Worm (Caenorhabditis elegans) whole organism, L1 larva: ENCODE measurements around the gene xbx-6.

Experiments
- C04F5.9 ChIP-seq: sonication (generic microtip); optimal IDR thresholded peaks from 2 replicates; lab custom pipeline; 2016; ENCODE audit warnings: missing genetic modification characterization, missing compliant biosample characterization
- C16A3.4 ChIP-seq: fragments of 150-350 bp; optimal IDR thresholded peaks from 2 replicates; lab custom pipeline; 2014; ENCODE audit warnings: missing biosample characterization, missing genetic modification characterization
- Y116A8C.19 ChIP-seq: sonication (generic microtip); optimal IDR thresholded peaks from 2 replicates; lab custom pipeline; 2016; ENCODE audit warnings: missing compliant biosample characterization, missing genetic modification characterization, borderline replicate concordance
- aha-1 ChIP-seq: fragments of 150-350 bp; optimal IDR thresholded peaks from 2 replicates; lab custom pipeline; 2014; ENCODE audit warnings: missing biosample characterization, missing genetic modification characterization
- alr-1 ChIP-seq: fragments of 200-800 bp; sonication (Bioruptor generic); optimal IDR thresholded peaks from 2 replicates; lab custom pipeline; 2018; ENCODE audit warnings: borderline replicate concordance, mild to moderate bottlenecking, missing genetic modification characterization, missing compliant biosample characterization
- aly-2 ChIP-seq: fragments of 150-350 bp; optimal IDR thresholded peaks from 2 replicates; lab custom pipeline; 2014; ENCODE audit warnings: missing biosample characterization, missing genetic modification characterization
- ces-1 ChIP-seq: fragments of 150-350 bp; optimal IDR thresholded peaks from 2 replicates; lab custom pipeline; 2014; ENCODE audit warnings: missing biosample characterization, missing genetic modification reagents, missing genetic modification characterization
- dpl-1 ChIP-seq, 3 experiments: fragments of 150-350 bp in 2 of 3; sonication (generic microtip) in 1 of 3; optimal IDR thresholded peaks; 2 replicates each; lab custom pipeline; 2014 to 2017; ENCODE audit warnings: missing biosample characterization in 3 of 3, missing genetic modification characterization in 3 of 3, missing genetic modification reagents in 3 of 3
- efl-1 ChIP-seq, 4 experiments: fragments of 150-350 bp; optimal IDR thresholded peaks in 3 of 4; peaks in 1 of 4; 1 replicate in 1 of 4; 2 replicates in 3 of 4; lab custom pipeline; 2014; ENCODE audit warnings: missing biosample characterization in 2 of 4, missing genetic modification characterization in 2 of 4, missing genetic modification reagents in 2 of 4
- egl-13 ChIP-seq: sonication (generic microtip); optimal IDR thresholded peaks from 2 replicates; lab custom pipeline; 2016; ENCODE audit warnings: missing genotype, missing genetic modification reagents, missing genetic modification characterization, missing compliant biosample characterization
- egl-27 ChIP-seq, 2 experiments: fragments of 150-350 bp in 1 of 2; sonication (generic microtip); optimal IDR thresholded peaks; 3 replicates each; lab custom pipeline; 2017 to 2018; ENCODE audit warnings: missing biosample characterization in 2 of 2, missing genetic modification characterization in 2 of 2, missing genetic modification reagents in 2 of 2
- elt-2 ChIP-seq: sonication (generic microtip); optimal IDR thresholded peaks from 2 replicates; lab custom pipeline; 2016; ENCODE audit warnings: missing genetic modification characterization, mild to moderate bottlenecking, inconsistent platforms, missing compliant biosample characterization, missing genetic modification reagents
- elt-3 ChIP-seq, 6 experiments: fragments of 150-350 bp in 1 of 6; sonication (generic microtip); optimal IDR thresholded peaks; 2 replicates each; lab custom pipeline; 2017 to 2018; ENCODE audit warnings: missing biosample characterization in 6 of 6, missing genetic modification characterization in 6 of 6, inconsistent platforms in 1 of 6
- ets-5 ChIP-seq: fragments of 200-800 bp; sonication (Bioruptor generic); IDR thresholded peaks from 2 replicates; pipeline ENCODE4 v1.3.6; 2022; ENCODE audit warnings: missing genetic modification characterization, missing compliant biosample characterization
- fkh-10 ChIP-seq: sonication (generic microtip); optimal IDR thresholded peaks from 2 replicates; lab custom pipeline; 2017; ENCODE audit warnings: missing biosample characterization, missing genetic modification reagents, missing genetic modification characterization
- fkh-8 ChIP-seq: sonication (generic microtip); optimal IDR thresholded peaks from 2 replicates; lab custom pipeline; 2016; ENCODE audit warnings: mild to moderate bottlenecking, missing genetic modification characterization, missing compliant biosample characterization
- grh-1 ChIP-seq: fragments of 200-800 bp; sonication (Bioruptor generic); IDR thresholded peaks from 2 replicates; pipeline ENCODE4 v1.3.6; 2022; ENCODE audit warnings: missing genetic modification reagents, missing genetic modification characterization, missing compliant biosample characterization
- hlh-17 ChIP-seq: fragments of 200-800 bp; sonication (Bioruptor generic); optimal IDR thresholded peaks from 2 replicates; lab custom pipeline; 2018; ENCODE audit warnings: missing genetic modification characterization, mild to moderate bottlenecking, missing compliant biosample characterization, moderate library complexity, borderline replicate concordance
- irx-1 ChIP-seq: sonication (generic microtip); optimal IDR thresholded peaks from 2 replicates; lab custom pipeline; 2016; ENCODE audit warnings: missing genetic modification characterization, missing compliant biosample characterization
- isw-1 ChIP-seq: fragments of 200-800 bp; sonication (Bioruptor generic); IDR thresholded peaks from 2 replicates; pipeline ENCODE4 v1.3.6; 2022; ENCODE audit warnings: missing genetic modification characterization, missing compliant biosample characterization
- lin-15B ChIP-seq: fragments of 150-350 bp; sonication (generic microtip); optimal IDR thresholded peaks from 3 replicates; lab custom pipeline; 2014; ENCODE audit warnings: missing biosample characterization, missing genetic modification characterization
- lin-35 ChIP-seq, 2 experiments: fragments of 150-350 bp; optimal IDR thresholded peaks; 2 replicates each; lab custom pipeline; 2014; ENCODE audit warnings: missing biosample characterization in 2 of 2, missing genetic modification characterization in 2 of 2, missing genetic modification reagents in 2 of 2
- lin-39 ChIP-seq: fragments of 150-350 bp; optimal IDR thresholded peaks from 2 replicates; lab custom pipeline; 2014; ENCODE audit warnings: missing biosample characterization, missing genetic modification reagents, missing genetic modification characterization
- lsy-2 ChIP-seq, 2 experiments: fragments of 150-350 bp; optimal IDR thresholded peaks; 2 replicates each; lab custom pipeline; 2014; ENCODE audit warnings: missing biosample characterization in 2 of 2, missing genetic modification characterization in 2 of 2
- mef-2 ChIP-seq: fragments of 150-350 bp; optimal IDR thresholded peaks from 2 replicates; lab custom pipeline; 2014; ENCODE audit warnings: missing biosample characterization, missing genetic modification characterization
- mep-1 ChIP-seq: fragments of 150-350 bp; optimal IDR thresholded peaks from 2 replicates; lab custom pipeline; 2014; ENCODE audit warnings: missing biosample characterization, missing genetic modification characterization
- nhr-12 ChIP-seq: sonication (generic microtip); optimal IDR thresholded peaks from 2 replicates; lab custom pipeline; 2017; ENCODE audit warnings: missing biosample characterization, missing genetic modification characterization
- nhr-71 ChIP-seq: sonication (generic microtip); optimal IDR thresholded peaks from 2 replicates; lab custom pipeline; 2016; ENCODE audit warnings: mild to moderate bottlenecking, missing genetic modification characterization, moderate library complexity, missing compliant biosample characterization
- nhr-90 ChIP-seq: sonication (generic microtip); optimal IDR thresholded peaks from 2 replicates; lab custom pipeline; 2016; ENCODE audit warnings: mild to moderate bottlenecking, missing genetic modification characterization, missing compliant biosample characterization; ENCODE audit not compliant: poor library complexity
- pax-3 ChIP-seq: fragments of 200-800 bp; sonication (Bioruptor generic); optimal IDR thresholded peaks from 2 replicates; lab custom pipeline; 2018; ENCODE audit warnings: mild to moderate bottlenecking, missing genetic modification characterization, moderate library complexity, missing compliant biosample characterization
- skn-1 ChIP-seq: fragments of 150-350 bp; optimal IDR thresholded peaks from 2 replicates; lab custom pipeline; 2014; ENCODE audit warnings: missing biosample characterization, missing genetic modification characterization
- snpc-4 ChIP-seq: fragments of 150-350 bp; optimal IDR thresholded peaks from 2 replicates; lab custom pipeline; 2014; ENCODE audit warnings: missing biosample characterization, missing genetic modification characterization
- snu-23 ChIP-seq: sonication (generic microtip); optimal IDR thresholded peaks from 2 replicates; lab custom pipeline; 2016; ENCODE audit warnings: missing genetic modification characterization, missing compliant biosample characterization
- sptf-1 ChIP-seq: fragments of 150-350 bp; optimal IDR thresholded peaks from 2 replicates; lab custom pipeline; 2014; ENCODE audit warnings: missing biosample characterization, missing genetic modification characterization
- tlp-1 ChIP-seq: fragments of 150-350 bp; optimal IDR thresholded peaks from 2 replicates; lab custom pipeline; 2014; ENCODE audit warnings: missing biosample characterization, missing genetic modification characterization
- unc-30 ChIP-seq: sonication (generic microtip); optimal IDR thresholded peaks from 2 replicates; lab custom pipeline; 2017; ENCODE audit warnings: missing biosample characterization, missing genetic modification characterization
- vab-15 ChIP-seq: sonication (generic microtip); optimal IDR thresholded peaks from 2 replicates; lab custom pipeline; 2017; ENCODE audit warnings: missing genotype, mild to moderate bottlenecking, missing genetic modification characterization, missing compliant biosample characterization
- xbp-1 ChIP-seq: sonication (generic microtip); optimal IDR thresholded peaks from 2 replicates; lab custom pipeline; 2016; ENCODE audit warnings: missing genetic modification characterization, missing compliant biosample characterization
- ztf-4 ChIP-seq: fragments of 150-350 bp; optimal IDR thresholded peaks from 2 replicates; lab custom pipeline; 2014; ENCODE audit warnings: missing biosample characterization, missing genetic modification characterization

Gene xbx-6

DNA sequence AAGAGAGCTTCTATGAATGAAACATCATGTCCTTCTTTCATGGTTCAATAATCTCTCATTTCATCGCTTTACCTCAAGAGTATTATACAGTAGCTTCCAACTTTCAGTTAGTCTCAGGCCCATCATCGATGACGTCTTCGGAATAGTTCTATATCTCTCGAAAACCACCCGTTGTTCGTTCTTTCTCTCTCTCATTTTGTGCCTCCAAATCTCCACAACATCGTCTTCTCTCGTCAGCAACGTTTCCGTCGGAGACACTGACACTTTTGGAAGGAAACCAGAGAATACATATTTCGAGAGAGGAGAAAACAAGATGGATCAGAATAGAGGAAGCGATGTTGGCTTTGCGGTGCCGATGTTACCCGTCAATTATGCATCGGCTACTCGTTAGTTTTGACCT, 29.0 kb downstream of the xbx-6 start (continued):
- TF ChIP-seq ces-1 (GFP tag; lab: Kevin White, UChicago), result no peak
- no peak for TF ChIP-seq C16A3.4 (tag; lab: Kevin White, UChicago)
- TF ChIP-seq aha-1 (tag; lab: Kevin White, UChicago), result no peak

ce11 chrV:9733920-9734454, 31.1 kb downstream of the xbx-6 start, which contains the start of gene cal-7:
Gene cal-7, plus strand, starts transcription at chrV:9734103.
- TF ChIP-seq lsy-2 (tag; optimal IDR thresholded peaks at IDR 0.05; lab: Kevin White, UChicago) (peak in 1 of 2 experiments; percentile 24), fkh-8 (tag; lab: Kevin White, UChicago) (peak; percentile 2), xbp-1 (no peak), ztf-4 (tag; lab: Kevin White, UChicago) (peak; percentile 35), nhr-71 (tag; lab: Kevin White, UChicago) (peak; percentile 5), egl-13 (tag; lab: Kevin White, UChicago) (peak; percentile 1), mef-2 (no peak), aly-2 (tag; lab: Kevin White, UChicago) (peak; percentile 10)

DNA sequence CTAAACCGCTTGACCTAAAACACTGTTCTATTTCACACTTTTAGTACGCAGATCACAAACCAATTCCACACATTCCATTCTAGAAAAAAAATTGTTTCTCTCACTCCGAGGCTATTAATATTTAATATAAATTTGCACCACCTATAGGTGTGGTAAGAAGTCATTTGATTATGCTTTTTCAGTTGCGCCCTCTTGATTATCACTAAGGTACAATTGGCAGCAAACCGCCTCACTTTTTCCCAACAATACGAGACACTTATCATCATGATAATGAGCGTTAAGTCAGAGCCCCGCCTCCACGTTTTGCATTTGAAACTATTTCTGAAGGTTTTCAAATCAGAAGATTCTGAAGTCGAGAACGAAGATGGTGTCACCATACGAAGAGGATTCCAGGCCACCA, 34.4 kb downstream of the xbx-6 start, which contains the start of gene aqp-4:
TSS of gene aqp-4 (plus strand) at position 270 of the 400 bp plus-strand sequence.
- no peak for TF ChIP-seq mep-1
- TF ChIP-seq elt-2 (tag; lab: Kevin White, UChicago), result peak; percentile 26

DNA sequence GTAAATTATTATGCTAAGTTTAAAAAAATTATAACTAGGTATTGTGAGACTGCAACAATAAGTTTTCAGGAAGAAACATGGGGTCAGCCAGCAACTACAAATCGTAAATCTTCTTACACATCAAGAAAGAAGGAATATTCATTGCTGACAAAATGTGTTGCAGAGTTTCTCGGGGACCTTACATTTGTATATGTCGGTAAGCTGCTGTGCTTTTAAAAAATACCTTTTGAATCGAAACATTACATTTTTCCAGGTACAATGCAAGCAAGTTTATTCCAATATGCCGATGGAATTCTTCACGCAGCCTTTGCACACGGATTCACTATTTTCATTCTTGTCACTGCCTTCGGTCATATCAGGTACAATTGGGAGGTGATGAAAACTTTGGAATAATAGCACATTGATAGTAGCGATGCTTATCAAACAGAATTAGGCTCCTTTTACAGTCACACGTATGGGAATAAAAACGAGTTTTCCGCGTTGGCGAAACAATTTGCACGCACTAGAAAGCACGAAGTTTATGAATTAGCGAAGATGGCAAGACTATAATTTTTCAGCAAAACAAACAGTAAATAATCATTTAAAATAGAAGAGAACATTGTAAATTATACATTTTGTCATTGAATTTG, 35.3 kb downstream of the xbx-6 start:
- TF ChIP-seq snu-23 (no peak), elt-2 (tag; lab: Kevin White, UChicago) (peak; percentile 56), efl-1 (optimal IDR thresholded peaks at IDR 0.05; lab: Kevin White, UChicago) (no peak), efl-1 (GFP tag; optimal IDR thresholded peaks at IDR 0.05 in 1 of 2; lab: Kevin White, UChicago) (peak in 1 of 2 experiments; percentile 73)

DNA sequence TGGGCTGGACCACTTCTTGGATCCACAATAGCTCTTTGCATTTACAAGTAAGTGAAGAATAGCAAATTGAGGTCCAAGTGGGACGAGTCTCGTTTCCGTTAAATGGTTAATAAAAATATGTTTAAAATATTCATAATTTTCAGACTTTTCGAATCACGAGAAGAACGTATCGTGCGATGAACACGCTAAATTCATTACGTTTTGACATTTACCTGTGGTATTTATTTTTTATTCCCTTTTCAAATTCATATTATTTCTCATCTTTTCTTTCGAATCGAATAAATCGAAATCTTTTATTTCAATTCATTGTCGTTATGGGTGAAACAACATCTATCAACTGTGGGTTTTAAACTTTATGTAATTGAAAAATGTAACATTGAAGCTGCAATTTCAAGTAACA, 36.5 kb downstream of the xbx-6 start, which contains the start of gene marc-1:
TSS of gene marc-1 (plus strand) at position 301 of the 400 bp plus-strand sequence.
- TF ChIP-seq grh-1 (no peak), lin-15B (tag; lab: Kevin White, UChicago) (no peak), pax-3 (tag; lab: Kevin White, UChicago) (no peak), tlp-1 (tag; lab: Kevin White, UChicago) (no peak), mef-2 (no peak), fkh-10 (GFP tag; lab: Kevin White, UChicago) (no peak), hlh-17 (GFP tag; lab: Kevin White, UChicago) (no peak), nhr-71 (tag; lab: Kevin White, UChicago) (no peak)

DNA sequence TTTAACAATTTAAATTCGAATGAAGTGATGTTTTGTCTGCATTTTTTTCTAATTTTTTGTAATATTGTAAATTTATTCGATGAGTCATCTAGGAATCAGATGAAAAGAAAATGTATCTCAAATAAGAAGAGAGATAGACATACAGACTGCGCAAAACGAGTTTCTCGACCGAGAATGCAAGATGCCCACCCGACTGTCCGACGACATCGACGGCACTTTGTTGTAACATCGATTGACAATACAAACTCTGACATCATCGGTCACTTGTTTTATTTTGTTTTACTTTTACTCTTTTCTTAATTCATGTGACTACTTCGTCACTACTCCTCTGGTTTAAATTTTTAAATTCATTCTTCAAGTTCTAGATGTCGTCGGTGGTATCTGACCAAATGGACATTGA, 38.0 kb downstream of the xbx-6 start, which contains the start of gene sta-2:
TSS of gene sta-2 (plus strand) at position 349 of the 400 bp plus-strand sequence.
- TF ChIP-seq elt-3 (tag; optimal IDR thresholded peaks at IDR 0.05; lab: Kevin White, UChicago), result peak in 2 of 6 experiments; percentile 18 to 91
- no peak for TF ChIP-seq unc-30
- no peak for TF ChIP-seq hlh-17 (GFP tag; lab: Kevin White, UChicago)
- no peak for TF ChIP-seq Y116A8C.19 (tag; lab: Kevin White, UChicago)
- no peak for TF ChIP-seq ets-5 (GFP tag; lab: Robert Waterston, UW)
- peak in 1 of 2 experiments; percentile 57 for TF ChIP-seq lin-35 (GFP tag; optimal IDR thresholded peaks at IDR 0.05; lab: Kevin White, UChicago)
- TF ChIP-seq lin-39, result no peak
- no peak for TF ChIP-seq egl-13 (tag; lab: Kevin White, UChicago)
- TF ChIP-seq isw-1, result no peak
- TF ChIP-seq fkh-8 (tag; lab: Kevin White, UChicago), result no peak
- no peak for TF ChIP-seq sptf-1
- no peak for TF ChIP-seq egl-27 (tag; optimal IDR thresholded peaks at IDR 0.05; lab: Kevin White, UChicago)
- no peak for TF ChIP-seq efl-1 (optimal IDR thresholded peaks at IDR 0.05; lab: Kevin White, UChicago)
- TF ChIP-seq efl-1 (GFP tag; optimal IDR thresholded peaks at IDR 0.05 in 1 of 2; lab: Kevin White, UChicago), result peak in 1 of 2 experiments; percentile 64
- TF ChIP-seq vab-15, result no peak
- peak; percentile 66 for TF ChIP-seq snu-23
- TF ChIP-seq ces-1 (GFP tag; lab: Kevin White, UChicago), result no peak
- TF ChIP-seq skn-1 (tag; lab: Kevin White, UChicago), result no peak
- TF ChIP-seq C04F5.9 (tag; lab: Kevin White, UChicago), result no peak
- no peak for TF ChIP-seq dpl-1 (GFP tag; optimal IDR thresholded peaks at IDR 0.05; lab: Kevin White, UChicago)
- no peak for TF ChIP-seq alr-1
- TF ChIP-seq mep-1, result no peak
- no peak for TF ChIP-seq snpc-4 (tag; lab: Kevin White, UChicago)
- no peak for TF ChIP-seq nhr-12
- TF ChIP-seq irx-1 (tag; lab: Kevin White, UChicago), result no peak
- peak; percentile 26 for TF ChIP-seq nhr-90 (tag; lab: Kevin White, UChicago)
